Fruit fly (Drosophila melanogaster): Measurements from ENCODE around the gene CG9044.

- no peak for TF ChIP-seq CG8478 (optimal IDR thresholded peaks at IDR 0.05)
- TF ChIP-seq usp (GFP tag; optimal IDR thresholded peaks at IDR 0.05) = no peak
- TF ChIP-seq psq (optimal IDR thresholded peaks at IDR 0.05) = no peak
- no peak for TF ChIP-seq Dll (optimal IDR thresholded peaks at IDR 0.05)
Observed at dm6 chr2L:5923603-5924138, 25.6 kb upstream of the CG9044 start, which contains the start of gene CG9016.
